Worm (Caenorhabditis elegans): ENCODE results near the gene nspg-3.

Gene nspg-3

ce11 chrII:6091380-6091779 is at the start of gene nspg-3, which contains the start of gene fbf-2:
TSS of gene nspg-3 (plus strand) at chrII:6091767.
TSS of gene fbf-2 (minus strand) at chrII:6091480.
- TF ChIP-seq elt-2 (tag; optimal IDR thresholded peaks at IDR 0.05) (peak; percentile 35), nhr-23 (tag; optimal IDR thresholded peaks at IDR 0.05) (no peak)

- no peak for TF ChIP-seq elt-2 (tag; optimal IDR thresholded peaks at IDR 0.05)
- TF ChIP-seq nhr-12 (tag; optimal IDR thresholded peaks at IDR 0.05): no peak
- no peak for TF ChIP-seq unc-39 (tag; optimal IDR thresholded peaks at IDR 0.05)
- TF ChIP-seq ceh-28 (tag; optimal IDR thresholded peaks at IDR 0.05): no peak
- no peak for TF ChIP-seq ceh-82 (tag; optimal IDR thresholded peaks at IDR 0.05)
- TF ChIP-seq ceh-9 (tag; optimal IDR thresholded peaks at IDR 0.05): no peak
- no peak for TF ChIP-seq elt-1 (tag; optimal IDR thresholded peaks at IDR 0.05)
Measured at ce11 chrII:6043166-6043565, 48.4 kb upstream of the nspg-3 start, which contains the start of gene R12C12.10. TSS of gene R12C12.10 (minus strand) at chrII:6043266.

DNA sequence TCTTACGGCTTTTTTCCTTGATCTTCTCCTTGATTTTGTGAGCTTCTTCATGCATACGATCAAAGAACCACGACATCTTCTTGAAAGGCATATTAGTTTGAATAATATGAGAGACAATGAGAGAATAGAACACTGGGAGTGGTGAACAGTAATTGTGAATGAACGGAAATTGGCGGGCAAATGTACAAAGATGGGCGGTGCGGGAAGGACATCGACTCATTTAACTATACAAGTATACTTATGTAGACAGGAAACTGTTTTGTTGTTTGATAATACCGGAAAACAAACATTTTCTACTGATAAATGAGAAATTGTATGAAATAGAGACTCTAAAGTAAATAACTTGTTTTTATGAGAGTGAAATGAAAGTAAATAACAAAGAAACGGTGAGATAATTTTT is 46.5 kb upstream of the nspg-3 start, which contains the start of gene R12C12.5:
R12C12.5 (minus strand) TSS at position 101 of the 400 bp plus-strand sequence.
- no peak for TF ChIP-seq elt-1 (tag; optimal IDR thresholded peaks at IDR 0.05)
- TF ChIP-seq egl-5 (tag; optimal IDR thresholded peaks at IDR 0.05): no peak
- no peak for TF ChIP-seq tbx-2 (tag; optimal IDR thresholded peaks at IDR 0.05)
- no peak for TF ChIP-seq skn-1 (tag; optimal IDR thresholded peaks at IDR 0.05)
- peak; percentile 59 for TF ChIP-seq pha-4 (tag; optimal IDR thresholded peaks at IDR 0.05)

- TF ChIP-seq nhr-23 (tag; optimal IDR thresholded peaks at IDR 0.05): peak; percentile 22
- peak; percentile 30 for TF ChIP-seq egl-5 (tag; optimal IDR thresholded peaks at IDR 0.05)
- TF ChIP-seq lin-39 (tag; optimal IDR thresholded peaks at IDR 0.05): peak; percentile 8
- TF ChIP-seq daf-12 (tag; optimal IDR thresholded peaks at IDR 0.05): no peak
- TF ChIP-seq nhr-67 (tag; optimal IDR thresholded peaks at IDR 0.05): no peak
- no peak for TF ChIP-seq fkh-10 (GFP tag; optimal IDR thresholded peaks at IDR 0.05)
- peak; percentile 41 for TF ChIP-seq nhr-25 (tag; optimal IDR thresholded peaks at IDR 0.05)
- TF ChIP-seq elt-1 (tag; optimal IDR thresholded peaks at IDR 0.05): no peak
- TF ChIP-seq hmg-11 (tag; optimal IDR thresholded peaks at IDR 0.05): peak; percentile 36
- no peak for TF ChIP-seq tbx-2 (tag; optimal IDR thresholded peaks at IDR 0.05)
- TF ChIP-seq pqm-1 (tag; optimal IDR thresholded peaks at IDR 0.05): no peak
- no peak for TF ChIP-seq skn-1 (tag; optimal IDR thresholded peaks at IDR 0.05)
- TF ChIP-seq ceh-82 (tag; optimal IDR thresholded peaks at IDR 0.05): no peak
- TF ChIP-seq sea-2 (GFP tag; optimal IDR thresholded peaks at IDR 0.05): no peak
- TF ChIP-seq nfya-1 (tag; optimal IDR thresholded peaks at IDR 0.05; ENCODE audit: insufficient read depth): peak; percentile 43
- peak; percentile 49 for TF ChIP-seq pha-4 (tag; optimal IDR thresholded peaks at IDR 0.05)
- TF ChIP-seq nhr-237 (tag; optimal IDR thresholded peaks at IDR 0.05): no peak
- no peak for TF ChIP-seq nhr-12 (tag; optimal IDR thresholded peaks at IDR 0.05)
- no peak for TF ChIP-seq aly-2 (tag; optimal IDR thresholded peaks at IDR 0.05)
- no peak for TF ChIP-seq ceh-28 (tag; optimal IDR thresholded peaks at IDR 0.05)
- no peak for TF ChIP-seq ceh-16 (tag; optimal IDR thresholded peaks at IDR 0.05)
- no peak for TF ChIP-seq zag-1 (tag; optimal IDR thresholded peaks at IDR 0.05)
- no peak for TF ChIP-seq nhr-77 (tag; optimal IDR thresholded peaks at IDR 0.05)
- TF ChIP-seq fkh-2 (tag; optimal IDR thresholded peaks at IDR 0.05): no peak
- TF ChIP-seq jun-1 (tag; optimal IDR thresholded peaks at IDR 0.05): no peak
- no peak for TF ChIP-seq ama-1 (optimal IDR thresholded peaks at IDR 0.05)
Measured at ce11 chrII:6046023-6046631, 45.4 kb upstream of the nspg-3 start.

- TF ChIP-seq ama-1 (optimal IDR thresholded peaks at IDR 0.05) (no peak), egl-5 (tag; optimal IDR thresholded peaks at IDR 0.05) (peak; percentile 20), pqm-1 (tag; optimal IDR thresholded peaks at IDR 0.05) (no peak), unc-39 (tag; optimal IDR thresholded peaks at IDR 0.05) (no peak), mml-1 (tag; optimal IDR thresholded peaks at IDR 0.05) (no peak), nhr-67 (tag; optimal IDR thresholded peaks at IDR 0.05) (no peak), ceh-28 (tag; optimal IDR thresholded peaks at IDR 0.05) (peak; percentile 62), R02D3.7 (tag; optimal IDR thresholded peaks at IDR 0.05) (peak; percentile 67), aly-2 (tag; optimal IDR thresholded peaks at IDR 0.05) (peak; percentile 1), nfya-1 (tag; optimal IDR thresholded peaks at IDR 0.05; ENCODE audit: insufficient read depth) (peak; percentile 76), lin-39 (tag; optimal IDR thresholded peaks at IDR 0.05) (peak; percentile 18), fkh-10 (GFP tag; optimal IDR thresholded peaks at IDR 0.05) (peak; percentile 16), nhr-43 (tag; optimal IDR thresholded peaks at IDR 0.05; ENCODE audit: poor library complexity, severe bottlenecking) (peak; percentile 85), nhr-76 (tag; optimal IDR thresholded peaks at IDR 0.05) (no peak), pha-4 (tag; optimal IDR thresholded peaks at IDR 0.05) (peak; percentile 83), unc-62 (GFP tag; optimal IDR thresholded peaks at IDR 0.05) (no peak), ceh-16 (tag; optimal IDR thresholded peaks at IDR 0.05) (no peak), elt-2 (tag; optimal IDR thresholded peaks at IDR 0.05) (peak; percentile 59), snpc-4 (tag; optimal IDR thresholded peaks at IDR 0.05) (peak; percentile 87), nhr-25 (tag; optimal IDR thresholded peaks at IDR 0.05) (peak; percentile 74), jun-1 (tag; optimal IDR thresholded peaks at IDR 0.05) (peak; percentile 52), lin-15B (tag; optimal IDR thresholded peaks at IDR 0.05) (peak; percentile 84), elt-3 (tag; optimal IDR thresholded peaks at IDR 0.05) (no peak), ztf-11 (tag; optimal IDR thresholded peaks at IDR 0.05) (no peak), ZK546.5 (tag; optimal IDR thresholded peaks at IDR 0.05) (peak; percentile 20), skn-1 (tag; optimal IDR thresholded peaks at IDR 0.05) (peak; percentile 40), nhr-12 (tag; optimal IDR thresholded peaks at IDR 0.05) (no peak), nhr-11 (tag; optimal IDR thresholded peaks at IDR 0.05) (peak; percentile 35), nhr-23 (tag; optimal IDR thresholded peaks at IDR 0.05) (peak; percentile 90)
Measured at ce11 chrII:6047639-6048159, 43.9 kb upstream of the nspg-3 start, which contains the start of the genes R12C12.6 and ran-5. TSS of gene R12C12.6 (minus strand) at chrII:6047867. TSS of gene ran-5 (plus strand) at chrII:6048109.
